Worm (Caenorhabditis elegans) whole organism, young adult: ENCODE data around the gene srg-68.

Experiments
- B0035.1 ChIP-seq: sonication (generic microtip); optimal IDR thresholded peaks from 2 replicates; lab custom pipeline; 2016; ENCODE audit warnings: missing genetic modification characterization, mild to moderate bottlenecking, missing compliant biosample characterization, missing genotype, missing genetic modification reagents
- F33H1.4 ChIP-seq: fragments of 200-800 bp; sonication (Bioruptor generic); IDR thresholded peaks from 2 replicates; pipeline ENCODE4 v1.3.6; 2022; ENCODE audit warnings: missing genetic modification reagents, missing genetic modification characterization, missing compliant biosample characterization
- F49E8.2 ChIP-seq: sonication (generic microtip); optimal IDR thresholded peaks from 3 replicates; lab custom pipeline; 2017; ENCODE audit warnings: missing genetic modification characterization, mild to moderate bottlenecking, missing compliant biosample characterization, antibody characterized with exemption, moderate library complexity; ENCODE audit not compliant: insufficient read depth
- aptf-2 ChIP-seq: fragments of 200-800 bp; sonication (Bioruptor generic); conservative IDR thresholded peaks from 2 replicates; pipeline ENCODE4 v1.3.6; 2022; ENCODE audit warnings: missing genetic modification reagents, missing genetic modification characterization, missing compliant biosample characterization
- atf-7 ChIP-seq: sonication (generic microtip); optimal IDR thresholded peaks from 2 replicates; lab custom pipeline; 2017; ENCODE audit warnings: mild to moderate bottlenecking, missing genetic modification characterization, missing compliant biosample characterization
- attf-5 ChIP-seq: fragments of 200-800 bp; sonication (Bioruptor generic); optimal IDR thresholded peaks from 2 replicates; lab custom pipeline; 2018; ENCODE audit warnings: mild to moderate bottlenecking, missing genetic modification characterization, missing compliant biosample characterization
- ccch-3 ChIP-seq: fragments of 200-800 bp; sonication (Bioruptor generic); optimal IDR thresholded peaks from 2 replicates; lab custom pipeline; 2018; ENCODE audit warnings: mild to moderate bottlenecking, missing genetic modification characterization, missing compliant biosample characterization
- cebp-1 ChIP-seq, 2 experiments: fragments of 200-800 bp in 1 of 2; sonication (Bioruptor generic) in 1 of 2; sonication (generic microtip) in 1 of 2; IDR thresholded peaks in 1 of 2; optimal IDR thresholded peaks in 1 of 2; 2 replicates each; pipeline versions ENCODE4 v1.3.6 to Lab custom; 2017 to 2022; ENCODE audit warnings: missing compliant biosample characterization in 2 of 2, missing genetic modification characterization in 2 of 2, mild to moderate bottlenecking in 1 of 2, missing genetic modification reagents in 1 of 2, moderate library complexity in 1 of 2
- cebp-2 ChIP-seq: fragments of 200-800 bp; sonication (Bioruptor generic); IDR thresholded peaks from 2 replicates; pipeline ENCODE4 v1.3.6; 2022; ENCODE audit warnings: missing genetic modification characterization, missing compliant biosample characterization
- ceh-100 ChIP-seq: fragments of 200-800 bp; sonication (Bioruptor generic); IDR thresholded peaks from 2 replicates; pipeline ENCODE4 v1.3.6; 2022; ENCODE audit warnings: missing genetic modification reagents, missing genetic modification characterization, missing compliant biosample characterization
- dox-1 ChIP-seq: fragments of 200-800 bp; sonication (Bioruptor generic); IDR thresholded peaks from 2 replicates; pipeline ENCODE4 v1.3.6; 2022; ENCODE audit warnings: missing genetic modification reagents, missing genetic modification characterization, missing compliant biosample characterization
- efl-1 ChIP-seq: fragments of 150-350 bp; optimal IDR thresholded peaks from 2 replicates; lab custom pipeline; 2014; ENCODE audit warnings: missing biosample characterization, missing genetic modification reagents, missing genetic modification characterization
- ets-4 ChIP-seq: fragments of 200-800 bp; sonication (Bioruptor generic); optimal IDR thresholded peaks from 2 replicates; lab custom pipeline; 2018; ENCODE audit warnings: mild to moderate bottlenecking, missing genetic modification characterization, missing compliant biosample characterization
- let-607 ChIP-seq, 2 experiments: fragments of 200-800 bp in 1 of 2; sonication (Bioruptor generic) in 1 of 2; sonication (generic microtip) in 1 of 2; optimal IDR thresholded peaks; 2 replicates each; lab custom pipeline; 2016 to 2018; ENCODE audit warnings: mild to moderate bottlenecking in 2 of 2, missing compliant biosample characterization in 2 of 2, missing genetic modification characterization in 2 of 2, moderate library complexity in 2 of 2, missing genotype in 1 of 2
- madf-6 ChIP-seq: fragments of 200-800 bp; sonication (Bioruptor generic); IDR thresholded peaks from 2 replicates; pipeline ENCODE4 v1.3.6; 2022; ENCODE audit warnings: missing genetic modification reagents, missing genetic modification characterization, missing compliant biosample characterization
- madf-8 ChIP-seq: fragments of 200-800 bp; sonication (Bioruptor generic); conservative IDR thresholded peaks from 2 replicates; pipeline ENCODE4 v1.3.6; 2022; ENCODE audit warnings: missing genetic modification reagents, missing genetic modification characterization, missing compliant biosample characterization
- nhr-179 ChIP-seq: sonication (generic microtip); optimal IDR thresholded peaks from 2 replicates; lab custom pipeline; 2016; ENCODE audit warnings: mild to moderate bottlenecking, missing genetic modification characterization, missing compliant biosample characterization
- nhr-80 ChIP-seq: sonication (generic microtip); optimal IDR thresholded peaks from 2 replicates; lab custom pipeline; 2016; ENCODE audit warnings: missing genetic modification characterization, missing compliant biosample characterization
- pha-4 ChIP-seq: fragments of 150-350 bp; sonication (generic microtip); optimal IDR thresholded peaks from 2 replicates; lab custom pipeline; 2014; ENCODE audit warnings: missing biosample characterization, missing genetic modification reagents, missing genetic modification characterization
- snpc-1.3 ChIP-seq: sonication (generic microtip); optimal IDR thresholded peaks from 2 replicates; lab custom pipeline; 2017; ENCODE audit warnings: missing genetic modification characterization, mild to moderate bottlenecking, missing compliant biosample characterization, antibody characterized with exemption, moderate library complexity, missing genotype, missing genetic modification reagents; ENCODE audit not compliant: insufficient read depth
- tbp1 ChIP-seq: fragments of 200-800 bp; sonication (Bioruptor generic); optimal IDR thresholded peaks from 2 replicates; lab custom pipeline; 2018; ENCODE audit warnings: mild to moderate bottlenecking, missing genetic modification characterization, missing compliant biosample characterization
- unc-130 ChIP-seq: sonication (generic microtip); optimal IDR thresholded peaks from 2 replicates; lab custom pipeline; 2016; ENCODE audit warnings: missing genetic modification reagents, missing genetic modification characterization, missing compliant biosample characterization
- ztf-26 ChIP-seq: sonication (generic microtip); optimal IDR thresholded peaks from 2 replicates; lab custom pipeline; 2017; ENCODE audit warnings: missing genetic modification characterization, missing compliant biosample characterization
- ztf-28 ChIP-seq: fragments of 200-800 bp; sonication (Bioruptor generic); IDR thresholded peaks from 2 replicates; pipeline ENCODE4 v1.3.6; 2022; ENCODE audit warnings: missing genetic modification reagents, missing genetic modification characterization, missing compliant biosample characterization

Gene srg-68

ce11 chrV:5425008-5425407 is 40.2 kb downstream of the srg-68 start:
- peak; percentile 24 for TF ChIP-seq ztf-26
- TF ChIP-seq snpc-1.3 (tag; lab: Kevin White, UChicago) = no peak
- TF ChIP-seq dox-1 = peak; percentile 52; the same call in 1 of the 2 replicates
- TF ChIP-seq cebp-1 (GFP tag; IDR thresholded peaks at IDR 0.05; lab: Robert Waterston, UW) = no peak
- peak; percentile 33 for TF ChIP-seq cebp-1 (tag; optimal IDR thresholded peaks at IDR 0.05; lab: Kevin White, UChicago)
- TF ChIP-seq atf-7 (tag; lab: Kevin White, UChicago) = peak; percentile 10
- no peak for TF ChIP-seq ztf-28
- peak; percentile 3 for TF ChIP-seq pha-4 (tag; lab: Kevin White, UChicago)
- peak; percentile 89 for TF ChIP-seq nhr-80 (tag; lab: Kevin White, UChicago)

- TF ChIP-seq F33H1.4 = no peak
Measured at ce11 chrV:5423120-5423519, 42.1 kb downstream of the srg-68 start, which contains the start of gene cyp-14A5. TSS of gene cyp-14A5 (minus strand) at chrV:5423282.

- TF ChIP-seq efl-1 (GFP tag; lab: Kevin White, UChicago) (peak; percentile 64), unc-130 (no peak), B0035.1 (tag; lab: Kevin White, UChicago) (no peak), cebp-2 (GFP tag; lab: Robert Waterston, UW) (no peak), ceh-100 (no peak), madf-8 (peak; percentile 36; the same call in 1 of the 2 replicates), madf-6 (GFP tag; lab: Robert Waterston, UW) (peak; percentile 77), tbp1 (GFP tag; lab: Kevin White, UChicago) (no peak), ccch-3 (GFP tag; lab: Kevin White, UChicago) (no peak), ets-4 (GFP tag; lab: Kevin White, UChicago) (no peak), nhr-179 (tag; lab: Kevin White, UChicago) (no peak), atf-7 (tag; lab: Kevin White, UChicago) (no peak), aptf-2 (GFP tag; lab: Robert Waterston, UW) (peak; percentile 98), let-607 (tag; optimal IDR thresholded peaks at IDR 0.05; lab: Kevin White, UChicago) (no peak), attf-5 (no peak), F49E8.2 (tag; lab: Kevin White, UChicago) (no peak)
Measured at ce11 chrV:5419915-5420314, 45.3 kb downstream of the srg-68 start, which contains the start of gene F08F3.6. TSS of gene F08F3.6 (minus strand) at chrV:5420067.
